Worm (Caenorhabditis elegans) whole organism, mixed stage, embryonic: ENCODE data around the gene F08B12.4.

ENCODE experiments used
- blmp-1 ChIP-seq: fragments of 150-350 bp; optimal IDR thresholded peaks from 2 replicates; lab custom pipeline; 2014; ENCODE audit warnings: missing biosample characterization, missing genetic modification characterization
- ham-2 ChIP-seq: fragments of 200-800 bp; sonication (Bioruptor generic); optimal IDR thresholded peaks from 2 replicates; lab custom pipeline; 2018; ENCODE audit warnings: mild to moderate bottlenecking, missing genetic modification characterization, missing compliant biosample characterization
- lin-13 ChIP-seq: fragments of 150-350 bp; optimal IDR thresholded peaks from 2 replicates; lab custom pipeline; 2014; ENCODE audit warnings: missing biosample characterization, missing genetic modification characterization
- lsy-2 ChIP-seq: fragments of 150-350 bp; optimal IDR thresholded peaks from 2 replicates; lab custom pipeline; 2014; ENCODE audit warnings: missing biosample characterization, missing genetic modification characterization
- mab-5 ChIP-seq: fragments of 150-350 bp; optimal IDR thresholded peaks from 2 replicates; lab custom pipeline; 2014; ENCODE audit warnings: missing biosample characterization, missing genetic modification characterization
- mep-1 ChIP-seq: fragments of 150-350 bp; optimal IDR thresholded peaks from 2 replicates; lab custom pipeline; 2017; ENCODE audit warnings: missing biosample characterization, missing genetic modification reagents, missing genetic modification characterization, inconsistent platforms
- nhr-12 ChIP-seq: fragments of 150-350 bp; optimal IDR thresholded peaks from 2 replicates; lab custom pipeline; 2014; ENCODE audit warnings: missing biosample characterization, missing genetic modification characterization
- nhr-2 ChIP-seq: fragments of 150-350 bp; optimal IDR thresholded peaks from 2 replicates; lab custom pipeline; 2014; ENCODE audit warnings: missing biosample characterization, missing genetic modification characterization
- nhr-237 ChIP-seq: fragments of 150-350 bp; optimal IDR thresholded peaks from 2 replicates; lab custom pipeline; 2014; ENCODE audit warnings: missing biosample characterization, missing genetic modification characterization
- nhr-28 ChIP-seq: fragments of 150-350 bp; optimal IDR thresholded peaks from 2 replicates; lab custom pipeline; 2014; ENCODE audit warnings: missing biosample characterization, missing genetic modification characterization
- nhr-76 ChIP-seq: sonication (generic microtip); optimal IDR thresholded peaks from 2 replicates; lab custom pipeline; 2017; ENCODE audit warnings: missing biosample characterization, missing genetic modification characterization
- sem-2 ChIP-seq: fragments of 200-800 bp; sonication (Bioruptor generic); optimal IDR thresholded peaks from 2 replicates; lab custom pipeline; 2018; ENCODE audit warnings: mild to moderate bottlenecking, missing genetic modification characterization, missing compliant biosample characterization
- snpc-4 ChIP-seq: fragments of 150-350 bp; optimal IDR thresholded peaks from 2 replicates; lab custom pipeline; 2014; ENCODE audit warnings: missing biosample characterization, missing genetic modification characterization
- unc-62 ChIP-seq: fragments of 150-350 bp; optimal IDR thresholded peaks from 2 replicates; lab custom pipeline; 2014; ENCODE audit warnings: missing biosample characterization, missing genetic modification reagents, missing genetic modification characterization

ce11 chrX:11364914-11365313, 42.6 kb downstream of the F08B12.4 start:
- TF ChIP-seq ham-2 (GFP tag; lab: Kevin White, UChicago) (no peak), nhr-28 (no peak), blmp-1 (tag; lab: Kevin White, UChicago) (no peak), nhr-2 (tag; lab: Kevin White, UChicago) (no peak), nhr-12 (tag; lab: Kevin White, UChicago) (no peak), snpc-4 (tag; lab: Kevin White, UChicago) (no peak), nhr-76 (tag; lab: Kevin White, UChicago) (no peak), mab-5 (tag; lab: Kevin White, UChicago) (no peak), mep-1 (tag; lab: Kevin White, UChicago) (no peak), lsy-2 (tag; lab: Kevin White, UChicago) (no peak), nhr-237 (tag; lab: Kevin White, UChicago) (no peak), unc-62 (GFP tag; lab: Kevin White, UChicago) (no peak), lin-13 (tag; lab: Kevin White, UChicago) (no peak), sem-2 (GFP tag; lab: Kevin White, UChicago) (no peak)
